Worm (Caenorhabditis elegans): Measurements from ENCODE around the gene cwp-2.

- no peak for TF ChIP-seq hlh-15 (tag; optimal IDR thresholded peaks at IDR 0.05)
- no peak for TF ChIP-seq nhr-11 (tag; optimal IDR thresholded peaks at IDR 0.05)
- TF ChIP-seq ceh-6 (GFP tag; optimal IDR thresholded peaks at IDR 0.05) = no peak
- no peak for TF ChIP-seq ama-1 (optimal IDR thresholded peaks at IDR 0.05)
- TF ChIP-seq hlh-30 (tag; optimal IDR thresholded peaks at IDR 0.05; ENCODE audit: insufficient read depth) = no peak
- TF ChIP-seq ceh-34 (tag; optimal IDR thresholded peaks at IDR 0.05) = no peak
- no peak for TF ChIP-seq unc-55 (GFP tag; optimal IDR thresholded peaks at IDR 0.05)
- TF ChIP-seq ahr-1 (tag; optimal IDR thresholded peaks at IDR 0.05) = no peak
- TF ChIP-seq pat-9 (tag; optimal IDR thresholded peaks at IDR 0.05) = no peak
- TF ChIP-seq T23F11.4 (GFP tag; optimal IDR thresholded peaks at IDR 0.05) = no peak
- no peak for TF ChIP-seq tbx-2 (tag; optimal IDR thresholded peaks at IDR 0.05)
These were observed 19.1 kb downstream of the cwp-2 start, which contains the start of gene adss-1 for ce11 chrV:4823323-4823682.

All from whole organism, late embryonic.